Worm (Caenorhabditis elegans) whole organism, late embryonic: ENCODE data around the gene tsp-18.

Source experiments
- ama-1 ChIP-seq: fragments of 150-350 bp; optimal IDR thresholded peaks from 2 replicates; lab custom pipeline; 2014
- ceh-34 ChIP-seq: sonication (generic microtip); optimal IDR thresholded peaks from 2 replicates; lab custom pipeline; 2016; ENCODE audit warnings: mild to moderate bottlenecking, missing genetic modification characterization, missing compliant biosample characterization
- elt-2 ChIP-seq: sonication (generic microtip); optimal IDR thresholded peaks from 2 replicates; lab custom pipeline; 2016; ENCODE audit warnings: missing genetic modification reagents, missing genetic modification characterization, missing compliant biosample characterization
- nhr-11 ChIP-seq: fragments of 150-350 bp; optimal IDR thresholded peaks from 2 replicates; lab custom pipeline; 2014; ENCODE audit warnings: missing biosample characterization, missing genetic modification characterization
- npax-4 ChIP-seq: sonication (generic microtip); optimal IDR thresholded peaks from 2 replicates; lab custom pipeline; 2016; ENCODE audit warnings: missing genetic modification characterization, missing compliant biosample characterization
- odd-2 ChIP-seq: sonication (generic microtip); optimal IDR thresholded peaks from 2 replicates; lab custom pipeline; 2017; ENCODE audit warnings: antibody characterized with exemption, mild to moderate bottlenecking, missing genetic modification characterization, missing compliant biosample characterization
- pag-3 ChIP-seq: sonication (generic microtip); optimal IDR thresholded peaks from 2 replicates; lab custom pipeline; 2016; ENCODE audit warnings: missing compliant biosample characterization, missing genetic modification characterization, borderline replicate concordance
- pha-4 ChIP-seq: fragments of 150-350 bp; optimal IDR thresholded peaks from 2 replicates; lab custom pipeline; 2018; ENCODE audit warnings: missing biosample characterization, missing genetic modification reagents, missing genetic modification characterization
- unc-86 ChIP-seq: sonication (generic microtip); optimal IDR thresholded peaks from 2 replicates; lab custom pipeline; 2016; ENCODE audit warnings: missing genetic modification characterization, missing compliant biosample characterization
- ztf-16 ChIP-seq: sonication (generic microtip); optimal IDR thresholded peaks from 2 replicates; lab custom pipeline; 2017; ENCODE audit warnings: missing genetic modification characterization, missing compliant biosample characterization

DNA sequence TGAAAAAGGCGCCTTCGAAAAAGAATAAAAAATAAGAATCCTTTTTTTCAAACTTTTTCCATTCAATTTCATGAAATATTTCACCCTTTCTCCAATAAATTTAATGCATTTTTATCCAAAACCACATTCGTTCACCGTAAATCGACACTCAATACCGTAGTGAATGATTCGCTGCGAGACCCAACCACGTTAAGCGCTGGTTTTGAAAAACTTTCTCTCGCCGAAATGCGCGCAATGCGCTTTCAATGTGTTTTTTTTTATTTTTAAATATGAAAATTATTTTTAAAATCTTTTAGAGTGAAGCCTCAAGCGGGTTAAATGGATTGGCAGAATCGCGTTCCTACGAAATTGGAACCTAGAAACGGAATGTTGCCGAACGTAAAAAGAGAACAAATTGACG lies 1.9 kb downstream of the tsp-18 start, which contains the start of gene F59G1.8:
- TF ChIP-seq odd-2 (tag; lab: Kevin White, UChicago) (no peak), npax-4 (tag; lab: Kevin White, UChicago) (no peak), pag-3 (tag; lab: Kevin White, UChicago) (no peak), ceh-34 (tag; lab: Kevin White, UChicago) (no peak), elt-2 (tag; lab: Kevin White, UChicago) (no peak), nhr-11 (tag; lab: Kevin White, UChicago) (no peak), ztf-16 (tag; lab: Kevin White, UChicago) (no peak), ama-1 (lab: Kevin White, UChicago) (no peak), pha-4 (tag; lab: Kevin White, UChicago) (no peak), unc-86 (tag; lab: Kevin White, UChicago) (no peak)
